Comparison of ENCODE assay signal across 3 fruit fly cellular contexts in genomic region chr3L:6363626-6364025, dm6.
TF ChIP-seq lines count a peak whose summit lies in the region.

No protein-coding gene starts in this region.

TF ChIP-seq in whole organism, embryonic, 481 proteins besides CTCF, POLR2A, EP300 and RAD21 (continued from another document):
- TF ChIP-seq Med (GFP tag; lab: Kevin White, UChicago), result peak; percentile 42

TF ChIP-seq in whole organism, prepupa, 60 proteins besides CTCF, POLR2A, EP300 and RAD21 (continued from another document):
- TF ChIP-seq net (GFP tag; optimal IDR thresholded peaks at IDR 0.05; lab: Kevin White, UChicago) (peak; percentile 65), Gug (GFP tag; IDR thresholded peaks at IDR 0.05; lab: Robert Waterston, UW) (no peak), Lpt (GFP tag; optimal IDR thresholded peaks at IDR 0.05; lab: Kevin White, UChicago) (no peak), CG4318 (GFP tag; optimal IDR thresholded peaks at IDR 0.05; lab: Kevin White, UChicago) (no peak), Sox102F (GFP tag; optimal IDR thresholded peaks at IDR 0.05; lab: Kevin White, UChicago) (peak; percentile 74), CG32006 (GFP tag; optimal IDR thresholded peaks at IDR 0.05; lab: Kevin White, UChicago) (peak; percentile 38), Ets96B (tag; optimal IDR thresholded peaks at IDR 0.05; lab: Kevin White, UChicago) (peak; percentile 83), CG31627 (GFP tag; optimal IDR thresholded peaks at IDR 0.05; lab: Kevin White, UChicago) (peak; percentile 72), CG10631 (GFP tag; optimal IDR thresholded peaks at IDR 0.05; lab: Kevin White, UChicago) (peak; percentile 69), Hr4 (GFP tag; optimal IDR thresholded peaks at IDR 0.05; lab: Kevin White, UChicago) (peak; percentile 38), Eip93F (GFP tag; optimal IDR thresholded peaks at IDR 0.05; lab: Kevin White, UChicago) (peak; percentile 32), CG6854 (GFP tag; optimal IDR thresholded peaks at IDR 0.05; lab: Kevin White, UChicago) (no peak), CG6276 (GFP tag; optimal IDR thresholded peaks at IDR 0.05; lab: Kevin White, UChicago) (peak; percentile 29), pdm3 (GFP tag; optimal IDR thresholded peaks at IDR 0.05; lab: Kevin White, UChicago) (peak; percentile 73), Sox14 (GFP tag; optimal IDR thresholded peaks at IDR 0.05; lab: Kevin White, UChicago) (peak; percentile 71), CG7368 (GFP tag; optimal IDR thresholded peaks at IDR 0.05; lab: Kevin White, UChicago) (peak; percentile 66), svp (GFP tag; lab: Kevin White, UChicago) (peak; percentile 91), CG6808 (GFP tag; optimal IDR thresholded peaks at IDR 0.05; lab: Kevin White, UChicago) (peak; percentile 39), dsx (GFP tag; optimal IDR thresholded peaks at IDR 0.05; lab: Kevin White, UChicago; ENCODE audit: poor library complexity, severe bottlenecking) (peak; percentile 50), OdsH (GFP tag; optimal IDR thresholded peaks at IDR 0.05; lab: Kevin White, UChicago) (peak; percentile 70), Eip78C (GFP tag; lab: Kevin White, UChicago) (peak; percentile 95), dac (GFP tag; optimal IDR thresholded peaks at IDR 0.05; lab: Kevin White, UChicago) (no peak), CG11294 (GFP tag; IDR thresholded peaks at IDR 0.05; lab: Robert Waterston, UW) (0 out of 2 replicates have a peak, but pooled peaks have one; percentile 19), Blimp-1 (GFP tag; optimal IDR thresholded peaks at IDR 0.05; lab: Kevin White, UChicago) (peak; percentile 57), CG6792 (GFP tag; optimal IDR thresholded peaks at IDR 0.05; lab: Kevin White, UChicago) (peak; percentile 76), CG3032 (tag; optimal IDR thresholded peaks at IDR 0.05; lab: Kevin White, UChicago) (peak; percentile 58), CG6163 (GFP tag; IDR thresholded peaks at IDR 0.05; lab: Robert Waterston, UW) (peak; percentile 81), Hr39 (GFP tag; optimal IDR thresholded peaks at IDR 0.05; lab: Kevin White, UChicago) (peak; percentile 70), CG15336 (GFP tag; IDR thresholded peaks at IDR 0.05; lab: Robert Waterston, UW) (peak; percentile 64; the same call in 1 of the 2 replicates), salr (GFP tag; optimal IDR thresholded peaks at IDR 0.05; lab: Kevin White, UChicago) (peak in 1 of 2 experiments; percentile 56), fd59A (GFP tag; optimal IDR thresholded peaks at IDR 0.05; lab: Kevin White, UChicago) (peak; percentile 58), fd85E (GFP tag; optimal IDR thresholded peaks at IDR 0.05; lab: Kevin White, UChicago) (peak; percentile 48), CG11762 (GFP tag; optimal IDR thresholded peaks at IDR 0.05; lab: Kevin White, UChicago; ENCODE audit: insufficient read depth) (peak; percentile 63), CG11902 (GFP tag; optimal IDR thresholded peaks at IDR 0.05; lab: Kevin White, UChicago) (peak; percentile 62), CG9139 (GFP tag; optimal IDR thresholded peaks at IDR 0.05; lab: Kevin White, UChicago) (peak; percentile 50), Sox15 (GFP tag; optimal IDR thresholded peaks at IDR 0.05; lab: Kevin White, UChicago) (peak; percentile 42), CG10669 (GFP tag; optimal IDR thresholded peaks at IDR 0.05; lab: Kevin White, UChicago) (peak; percentile 82)
TF ChIP-seq in whole organism, prepupa: peak in this region for 53.

TF ChIP-seq in whole organism, wandering third instar larva, 38 proteins besides CTCF, POLR2A, EP300 and RAD21 (continued from another document):
- TF ChIP-seq HLH106 (tag; optimal IDR thresholded peaks at IDR 0.05; lab: Kevin White, UChicago), result peak; percentile 68
- no peak for TF ChIP-seq jim (GFP tag; optimal IDR thresholded peaks at IDR 0.05; lab: Kevin White, UChicago)
- peak; percentile 59 for TF ChIP-seq dmrt93B (GFP tag; optimal IDR thresholded peaks at IDR 0.05; lab: Kevin White, UChicago)
- peak; percentile 86 for TF ChIP-seq h (GFP tag; optimal IDR thresholded peaks at IDR 0.05; lab: Kevin White, UChicago)
- no peak for TF ChIP-seq Hr78 (GFP tag; optimal IDR thresholded peaks at IDR 0.05; lab: Kevin White, UChicago)
- TF ChIP-seq dsf (GFP tag; optimal IDR thresholded peaks at IDR 0.05; lab: Kevin White, UChicago; ENCODE audit: borderline replicate concordance), result peak; percentile 10
- TF ChIP-seq Jra (GFP tag; optimal IDR thresholded peaks at IDR 0.05; lab: Kevin White, UChicago), result peak; percentile 52
